Worm (Caenorhabditis elegans): ENCODE data around the gene olrn-1.

The olrn-1 gene

ce11 chrX:15504795-15505194, 32.7 kb upstream of the olrn-1 start, which contains the start of gene tbh-1:
Gene tbh-1 (minus strand): TSS chrX:15504895.
- TF ChIP-seq mdl-1 (tag; optimal IDR thresholded peaks at IDR 0.05) (no peak), sem-4 (tag; optimal IDR thresholded peaks at IDR 0.05) (no peak), mab-5 (tag; optimal IDR thresholded peaks at IDR 0.05) (no peak), crh-2 (tag; optimal IDR thresholded peaks at IDR 0.05) (no peak), unc-55 (GFP tag; optimal IDR thresholded peaks at IDR 0.05) (no peak), nhr-129 (tag; optimal IDR thresholded peaks at IDR 0.05) (no peak), elt-1 (tag; optimal IDR thresholded peaks at IDR 0.05) (no peak), egl-27 (tag; optimal IDR thresholded peaks at IDR 0.05) (no peak), ceh-16 (tag; optimal IDR thresholded peaks at IDR 0.05) (no peak), nhr-12 (tag; optimal IDR thresholded peaks at IDR 0.05) (no peak)

- TF ChIP-seq C34F6.9 (tag; optimal IDR thresholded peaks at IDR 0.05), result peak; percentile 9
- no peak for TF ChIP-seq nhr-237 (tag; optimal IDR thresholded peaks at IDR 0.05)
- TF ChIP-seq crh-2 (tag; optimal IDR thresholded peaks at IDR 0.05), result peak; percentile 10
- TF ChIP-seq nhr-129 (tag; optimal IDR thresholded peaks at IDR 0.05), result peak; percentile 20
These were observed 29.6 kb upstream of the olrn-1 start, which contains the start of gene zipt-7.2 for ce11 chrX:15507830-15508347. Gene zipt-7.2 (minus strand): TSS chrX:15507880.

- TF ChIP-seq lin-13 (GFP tag; optimal IDR thresholded peaks at IDR 0.05) (no peak), fos-1 (tag; optimal IDR thresholded peaks at IDR 0.05) (no peak), sma-3 (GFP tag; optimal IDR thresholded peaks at IDR 0.05) (no peak), dmd-4 (tag; optimal IDR thresholded peaks at IDR 0.05) (no peak)
These were observed 27.8 kb upstream of the olrn-1 start, which contains the start of gene eat-20 for ce11 chrX:15509681-15510080. Gene eat-20 (plus strand): TSS chrX:15510011.

- TF ChIP-seq crh-2 (tag; optimal IDR thresholded peaks at IDR 0.05), result no peak
- TF ChIP-seq ZK546.5 (tag; optimal IDR thresholded peaks at IDR 0.05), result no peak
- TF ChIP-seq snpc-4 (tag; optimal IDR thresholded peaks at IDR 0.05), result no peak
- no peak for TF ChIP-seq unc-62 (GFP tag; optimal IDR thresholded peaks at IDR 0.05)
- TF ChIP-seq F13H6.1 (tag; optimal IDR thresholded peaks at IDR 0.05), result no peak
- no peak for TF ChIP-seq nhr-77 (tag; optimal IDR thresholded peaks at IDR 0.05)
- TF ChIP-seq alr-1 (tag; optimal IDR thresholded peaks at IDR 0.05), result no peak
- TF ChIP-seq nhr-237 (tag; optimal IDR thresholded peaks at IDR 0.05), result no peak
- no peak for TF ChIP-seq peb-1 (tag; optimal IDR thresholded peaks at IDR 0.05)
- no peak for TF ChIP-seq sma-3 (GFP tag; optimal IDR thresholded peaks at IDR 0.05)
These were observed 22.9 kb upstream of the olrn-1 start for ce11 chrX:15514547-15514946.

ce11 chrX:15515798-15516197, 21.7 kb upstream of the olrn-1 start:
- TF ChIP-seq ama-1 (optimal IDR thresholded peaks at IDR 0.05), result no peak
- TF ChIP-seq sma-3 (GFP tag; optimal IDR thresholded peaks at IDR 0.05), result no peak
- no peak for TF ChIP-seq elt-3 (tag; optimal IDR thresholded peaks at IDR 0.05)
- no peak for TF ChIP-seq egl-27 (tag; optimal IDR thresholded peaks at IDR 0.05)
- no peak for TF ChIP-seq unc-62 (GFP tag; optimal IDR thresholded peaks at IDR 0.05)
- no peak for TF ChIP-seq mab-5 (tag; optimal IDR thresholded peaks at IDR 0.05)
- no peak for TF ChIP-seq nhr-237 (tag; optimal IDR thresholded peaks at IDR 0.05)
- TF ChIP-seq skn-1 (tag; optimal IDR thresholded peaks at IDR 0.05), result no peak
- no peak for TF ChIP-seq nhr-23 (tag; optimal IDR thresholded peaks at IDR 0.05)
- TF ChIP-seq unc-55 (GFP tag; optimal IDR thresholded peaks at IDR 0.05), result no peak
- no peak for TF ChIP-seq nhr-11 (tag; optimal IDR thresholded peaks at IDR 0.05)
- TF ChIP-seq gmeb-1 (tag; optimal IDR thresholded peaks at IDR 0.05), result no peak
- TF ChIP-seq blmp-1 (tag; optimal IDR thresholded peaks at IDR 0.05; ENCODE audit: insufficient read depth), result no peak

ce11 chrX:15528472-15528871, 9.0 kb upstream of the olrn-1 start:
- TF ChIP-seq lin-11 (tag; optimal IDR thresholded peaks at IDR 0.05), result no peak
- no peak for TF ChIP-seq mdl-1 (tag; optimal IDR thresholded peaks at IDR 0.05)
- no peak for TF ChIP-seq skn-1 (tag; optimal IDR thresholded peaks at IDR 0.05)
- TF ChIP-seq snpc-4 (tag; optimal IDR thresholded peaks at IDR 0.05), result no peak
- no peak for TF ChIP-seq nhr-11 (tag; optimal IDR thresholded peaks at IDR 0.05)
- TF ChIP-seq nhr-21 (tag; optimal IDR thresholded peaks at IDR 0.05), result no peak
- TF ChIP-seq zag-1 (tag; optimal IDR thresholded peaks at IDR 0.05), result no peak
- no peak for TF ChIP-seq sem-4 (tag; optimal IDR thresholded peaks at IDR 0.05)
- TF ChIP-seq gmeb-1 (tag; optimal IDR thresholded peaks at IDR 0.05), result no peak
- no peak for TF ChIP-seq ama-1 (optimal IDR thresholded peaks at IDR 0.05)
- no peak for TF ChIP-seq nhr-237 (tag; optimal IDR thresholded peaks at IDR 0.05)
- TF ChIP-seq nhr-10 (tag; optimal IDR thresholded peaks at IDR 0.05), result no peak
- no peak for TF ChIP-seq nhr-12 (tag; optimal IDR thresholded peaks at IDR 0.05)
- no peak for TF ChIP-seq ztf-1 (GFP tag; conservative IDR thresholded peaks at IDR 0.05)
- TF ChIP-seq nhr-23 (tag; optimal IDR thresholded peaks at IDR 0.05), result no peak
- TF ChIP-seq sma-9 (GFP tag; optimal IDR thresholded peaks at IDR 0.05), result no peak
- TF ChIP-seq sma-9 (tag; optimal IDR thresholded peaks at IDR 0.05), result no peak
- TF ChIP-seq F13H6.1 (tag; optimal IDR thresholded peaks at IDR 0.05), result no peak
- no peak for TF ChIP-seq peb-1 (tag; optimal IDR thresholded peaks at IDR 0.05)
- TF ChIP-seq unc-39 (tag; optimal IDR thresholded peaks at IDR 0.05), result no peak
